Fruit fly (Drosophila melanogaster) ovary, adult (tissue): ENCODE measurements around the gene pon.

Experiments
- CG17801 ChIP-seq: fragments of 200-800 bp; optimal IDR thresholded peaks from 2 replicates; lab custom pipeline; 2019; ENCODE audit warnings: missing biosample characterization, mild to moderate bottlenecking, missing genetic modification characterization, moderate library complexity; ENCODE audit not compliant: partially characterized antibody

The pon gene

DNA sequence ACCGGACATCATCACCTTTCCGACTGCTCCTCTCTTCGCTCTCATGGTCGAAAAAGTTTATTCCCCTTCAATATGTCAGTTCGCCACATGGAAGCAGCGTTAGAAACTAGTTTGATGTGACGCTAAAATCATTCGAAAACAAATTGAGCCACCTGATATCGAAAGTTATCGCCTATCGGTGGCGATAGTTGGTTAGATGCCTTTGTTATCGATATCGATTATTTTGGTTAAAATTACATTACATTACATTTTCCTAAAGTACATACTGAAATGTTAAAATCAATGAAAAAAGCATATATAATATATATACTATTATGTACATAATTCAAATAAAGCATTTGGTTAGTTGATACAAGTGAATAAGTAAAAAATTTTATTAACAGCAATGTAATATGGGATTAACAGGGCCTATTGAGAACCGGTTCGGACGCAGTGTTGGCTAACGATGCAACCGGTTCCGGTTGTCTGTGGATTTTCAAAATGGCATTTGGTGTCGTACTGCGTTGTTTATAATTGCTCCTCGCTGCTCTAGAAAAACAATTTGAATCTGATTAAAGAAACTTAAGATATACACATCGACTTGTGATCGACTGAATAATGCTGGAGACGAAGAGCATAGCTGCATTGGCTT, at the start of gene pon, which contains the start of gene Alms1a:
TSS of gene pon (plus strand) at position 463 of the 631 bp plus-strand sequence.
TSS of gene Alms1a (minus strand) at position 149 of the 631 bp plus-strand sequence.
- TF ChIP-seq CG17801 (GFP tag; lab: Kevin White, UChicago) = no peak

DNA sequence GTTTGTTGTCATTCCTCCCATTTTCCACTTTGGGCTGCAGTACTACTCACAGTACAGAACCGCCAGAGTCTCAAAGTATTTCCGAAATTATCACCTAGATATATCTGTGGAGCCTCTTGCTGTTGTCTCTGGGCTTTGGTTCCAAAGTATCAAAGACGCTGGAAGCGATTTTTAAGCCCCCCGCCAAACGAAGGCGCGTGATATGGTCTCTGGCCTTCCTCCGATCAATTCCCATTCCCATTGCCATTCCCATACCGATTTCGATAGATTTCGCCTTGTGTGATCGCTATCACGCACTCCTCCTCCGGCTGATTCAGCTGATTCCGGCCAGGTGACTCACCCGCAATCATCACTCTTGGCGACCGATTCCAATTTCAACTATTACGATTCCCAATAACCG, 48.5 kb upstream of the pon start:
- TF ChIP-seq CG17801 (GFP tag; lab: Kevin White, UChicago) = no peak

DNA sequence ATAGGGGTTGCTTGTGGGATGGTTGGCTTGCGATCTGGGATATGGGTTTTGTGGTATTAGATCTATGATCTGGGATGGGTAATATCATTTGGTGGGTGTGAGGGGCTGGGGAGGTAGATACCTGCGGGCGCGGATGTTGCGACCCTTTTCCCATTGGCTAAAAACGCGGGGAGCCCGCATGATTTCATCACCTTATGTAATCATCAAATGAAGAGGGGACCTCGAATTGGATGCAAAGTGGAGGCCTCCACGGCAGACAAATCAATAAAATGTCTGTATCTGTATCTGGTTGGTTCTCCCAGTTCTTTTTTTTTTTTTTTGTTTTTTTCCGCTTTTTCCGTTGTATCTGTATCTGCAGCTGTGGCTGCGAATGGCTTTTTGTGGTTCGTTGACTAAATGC, 47.1 kb upstream of the pon start:
- no peak for TF ChIP-seq CG17801 (GFP tag; lab: Kevin White, UChicago)

DNA sequence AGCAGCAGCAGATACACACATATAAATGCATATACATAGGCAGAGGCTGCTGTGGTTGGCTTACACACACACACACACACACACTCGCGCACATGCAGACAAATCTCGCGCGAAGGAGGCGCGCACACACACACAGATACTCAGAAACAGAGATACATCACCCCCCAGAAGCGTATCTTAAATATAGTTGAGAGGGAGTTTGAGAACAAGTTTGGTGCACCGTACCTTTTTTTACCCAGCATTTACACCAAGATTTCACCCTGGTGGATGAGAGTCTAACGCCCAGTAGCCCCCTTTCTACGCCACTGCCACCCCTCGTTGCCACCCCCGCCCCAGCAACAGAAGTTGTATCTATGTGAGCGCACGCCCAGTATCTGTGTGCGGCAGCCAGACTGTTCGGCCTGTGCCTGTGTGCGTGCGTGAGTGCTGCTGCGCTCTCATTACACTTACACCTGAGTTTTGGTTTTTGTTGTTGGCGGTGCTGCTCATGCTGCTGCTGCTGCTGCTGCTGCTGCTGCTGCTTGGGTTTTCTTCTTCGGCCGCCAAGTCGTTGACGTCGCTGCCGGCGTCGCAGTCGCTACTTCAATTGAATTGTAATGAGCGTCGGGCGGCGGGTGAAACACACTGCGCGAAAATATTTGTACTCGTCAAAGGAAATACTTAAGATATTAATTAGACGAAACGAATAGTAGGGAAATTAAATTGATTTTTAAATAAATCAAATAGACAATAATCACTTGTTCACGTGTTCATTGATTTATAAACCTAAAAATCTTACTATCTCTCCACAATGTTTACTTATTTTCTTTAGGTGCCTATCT, 46.0 kb upstream of the pon start:
- TF ChIP-seq CG17801 (GFP tag; lab: Kevin White, UChicago) = peak; percentile 77

DNA sequence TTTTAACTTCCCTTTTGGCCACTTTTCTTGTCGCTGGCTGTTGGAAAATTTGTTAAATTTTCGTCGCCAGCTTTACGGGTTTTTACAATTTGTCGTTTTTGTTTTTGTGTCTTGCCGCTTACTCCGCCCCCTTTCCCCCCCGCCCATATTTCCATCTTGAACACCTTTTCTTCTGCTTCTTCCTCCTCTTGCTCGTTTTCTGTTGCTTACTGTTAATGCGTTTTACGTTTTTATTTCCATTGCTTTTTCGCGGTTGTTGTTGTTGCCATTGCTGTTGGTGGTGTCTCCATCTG, 45.4 kb upstream of the pon start:
- peak; percentile 45 for TF ChIP-seq CG17801 (GFP tag; lab: Kevin White, UChicago)

DNA sequence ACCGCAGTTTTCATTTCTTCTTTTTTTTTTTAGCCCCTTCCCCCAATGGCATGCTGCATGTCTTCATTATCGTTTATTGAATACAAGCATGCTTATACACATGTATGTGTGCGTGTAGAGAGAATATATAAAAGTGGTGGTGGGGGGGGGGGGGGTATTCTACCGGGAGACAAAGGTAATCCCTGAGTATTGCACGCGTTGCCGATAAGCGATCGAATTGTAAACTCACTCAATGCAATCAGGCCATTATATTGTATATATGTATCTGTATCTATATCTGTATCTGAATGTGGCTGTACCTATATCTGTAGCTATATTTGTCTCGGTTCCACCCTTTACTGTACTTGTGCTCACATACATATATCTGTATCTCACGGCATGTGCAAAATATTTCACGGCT, 43.9 kb upstream of the pon start:
- no peak for TF ChIP-seq CG17801 (GFP tag; lab: Kevin White, UChicago)

DNA sequence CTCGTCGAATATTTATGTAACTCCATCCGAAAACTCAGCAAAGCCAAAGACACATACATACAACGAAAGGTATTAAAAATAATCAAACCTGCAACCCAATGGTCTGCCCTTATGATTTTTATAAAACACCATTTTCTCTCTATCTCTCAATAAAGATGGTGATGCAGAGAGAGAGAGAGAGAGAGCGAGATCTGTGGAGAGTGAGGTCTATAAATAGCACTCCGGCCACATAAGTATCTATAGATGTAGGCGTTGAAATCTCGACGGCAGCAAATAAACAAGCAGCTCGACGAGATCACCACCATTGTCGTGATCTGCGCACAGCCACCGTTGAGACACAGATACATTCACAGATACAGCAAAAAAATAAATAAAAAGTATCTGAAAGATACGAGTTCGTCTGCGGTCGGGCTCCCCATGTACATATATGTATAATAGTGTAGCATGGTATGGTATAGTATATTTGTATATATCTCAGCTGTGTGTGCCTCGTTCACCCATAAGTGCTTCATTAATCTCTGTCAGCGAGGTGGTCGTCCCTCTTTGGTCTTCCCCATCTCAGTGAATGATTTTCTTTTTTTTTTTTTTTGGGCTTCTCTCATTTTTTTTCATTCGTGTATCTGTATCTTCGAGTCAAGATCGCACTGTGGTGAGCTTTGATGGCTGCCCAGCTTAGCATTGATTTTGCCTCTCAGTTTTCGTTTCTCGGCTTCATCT, 39.5 kb upstream of the pon start:
- no peak for TF ChIP-seq CG17801 (GFP tag; lab: Kevin White, UChicago)

DNA sequence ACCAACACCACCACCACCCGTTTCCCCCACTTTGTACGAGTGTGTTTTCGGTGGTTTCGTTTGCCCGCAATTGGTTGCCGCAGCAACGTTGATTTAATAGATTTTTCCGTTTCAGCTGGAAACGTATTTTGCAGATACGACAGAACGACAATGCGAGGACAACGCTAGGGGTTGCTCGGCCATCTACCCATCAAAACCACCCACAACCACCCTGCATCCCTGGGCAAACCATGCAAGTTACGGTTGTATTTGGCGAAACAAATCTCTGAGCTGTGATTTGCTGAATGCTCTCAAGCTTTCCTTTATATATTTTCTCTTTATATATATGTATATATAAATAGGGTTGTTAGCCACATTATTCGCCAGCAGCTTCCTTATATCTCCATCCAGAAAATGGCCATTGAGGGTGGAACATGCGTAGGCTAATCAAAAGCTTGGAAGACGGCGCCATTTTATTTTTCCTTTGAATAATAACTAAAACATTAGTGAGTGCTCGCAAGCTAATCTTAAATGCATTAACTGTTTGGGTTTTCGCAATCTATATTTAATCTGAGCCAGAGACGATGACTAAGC, 36.1 kb upstream of the pon start:
- TF ChIP-seq CG17801 (GFP tag; lab: Kevin White, UChicago) = no peak

DNA sequence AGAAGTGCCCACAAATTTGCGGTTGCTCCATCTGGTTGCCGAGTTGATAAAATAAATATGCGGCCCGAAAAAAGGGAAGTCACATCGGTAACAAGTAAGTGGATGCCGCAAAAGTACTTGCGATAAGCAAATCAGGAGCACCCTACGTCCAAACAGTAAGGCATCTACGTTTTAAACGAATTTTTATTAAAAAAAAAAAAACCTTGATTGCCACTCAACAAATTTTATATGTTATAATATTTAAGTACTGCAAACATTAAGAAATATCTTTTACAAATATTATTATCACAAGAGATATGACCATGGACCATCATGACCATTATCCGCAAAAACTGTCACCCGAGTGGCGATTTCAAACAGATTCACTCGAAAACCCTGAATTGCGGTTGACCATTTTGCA, 32.0 kb upstream of the pon start:
- TF ChIP-seq CG17801 (GFP tag; lab: Kevin White, UChicago) = no peak

DNA sequence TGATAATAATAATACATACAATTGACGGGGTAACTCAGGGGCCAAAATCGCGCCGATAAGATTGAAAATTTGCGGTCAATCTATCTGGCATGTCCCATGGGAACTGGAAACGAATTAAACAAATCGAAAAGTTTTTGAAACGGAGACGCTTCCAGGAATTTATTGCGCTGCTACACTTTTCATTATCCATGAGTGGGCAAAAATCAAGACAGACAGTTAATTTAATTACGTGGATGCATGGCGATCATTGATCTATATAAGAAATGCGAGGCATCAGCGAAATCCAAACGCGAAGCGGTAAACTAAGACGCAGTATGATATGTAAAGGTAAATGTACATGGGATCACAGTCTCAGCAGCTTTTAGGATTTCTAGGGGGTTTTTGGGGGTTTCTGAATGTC, 31.6 kb upstream of the pon start:
- no peak for TF ChIP-seq CG17801 (GFP tag; lab: Kevin White, UChicago)

DNA sequence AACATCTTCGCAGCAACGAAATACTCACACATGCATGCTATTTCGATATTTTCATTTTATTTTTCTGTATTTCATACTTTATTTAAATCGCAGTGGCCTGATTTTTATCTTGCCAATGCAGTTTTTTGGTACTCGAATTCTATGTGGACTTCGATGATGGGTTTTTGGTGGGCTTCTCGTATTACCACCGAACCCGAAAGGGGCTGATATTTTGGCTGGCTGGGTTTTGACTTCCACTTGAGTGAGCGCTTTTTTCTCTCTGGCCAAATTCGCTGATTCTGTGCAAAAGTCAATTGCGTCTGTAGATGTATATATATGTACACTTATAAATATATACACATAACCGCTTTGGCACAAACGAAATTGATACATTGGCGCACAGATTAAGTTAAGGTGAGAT, 30.8 kb upstream of the pon start:
- peak; percentile 24 for TF ChIP-seq CG17801 (GFP tag; lab: Kevin White, UChicago)

DNA sequence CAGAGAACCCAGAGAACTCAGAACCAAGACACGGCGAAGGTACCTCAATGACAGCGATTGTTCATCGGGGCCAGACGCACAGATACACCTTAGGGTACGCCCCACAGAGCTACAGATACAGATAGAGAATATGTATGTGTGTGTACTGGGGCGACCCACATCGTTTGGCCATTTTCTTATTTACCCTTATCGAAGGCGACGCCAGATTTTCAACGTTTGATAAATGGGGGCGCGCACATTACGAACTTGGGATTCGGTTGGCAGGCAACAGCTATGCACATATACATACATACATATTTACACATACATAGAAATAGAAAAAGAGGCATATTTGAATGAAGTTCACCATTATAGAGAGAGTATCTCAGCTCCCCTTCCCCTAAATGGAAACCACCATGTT, 29.7 kb upstream of the pon start:
- TF ChIP-seq CG17801 (GFP tag; lab: Kevin White, UChicago) = no peak

DNA sequence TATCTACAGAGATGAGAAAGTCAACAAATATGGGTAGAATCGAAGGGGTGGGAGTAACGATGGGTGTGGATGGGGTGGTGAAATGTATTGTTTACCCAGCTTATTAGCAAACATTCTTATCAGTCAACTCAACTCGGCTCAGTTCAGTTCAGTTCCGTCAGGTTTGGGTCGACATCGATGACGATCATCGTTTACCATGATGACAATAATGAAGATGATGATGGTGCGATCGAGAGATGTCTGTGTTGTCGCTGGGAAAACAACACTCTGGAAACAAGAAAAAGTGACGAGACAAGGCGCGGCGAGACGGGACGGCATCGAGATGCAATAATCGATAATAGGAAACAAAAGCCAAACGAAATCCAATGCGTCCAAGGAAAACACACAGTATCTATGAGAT, 26.4 kb upstream of the pon start:
- TF ChIP-seq CG17801 (GFP tag; lab: Kevin White, UChicago) = no peak

DNA sequence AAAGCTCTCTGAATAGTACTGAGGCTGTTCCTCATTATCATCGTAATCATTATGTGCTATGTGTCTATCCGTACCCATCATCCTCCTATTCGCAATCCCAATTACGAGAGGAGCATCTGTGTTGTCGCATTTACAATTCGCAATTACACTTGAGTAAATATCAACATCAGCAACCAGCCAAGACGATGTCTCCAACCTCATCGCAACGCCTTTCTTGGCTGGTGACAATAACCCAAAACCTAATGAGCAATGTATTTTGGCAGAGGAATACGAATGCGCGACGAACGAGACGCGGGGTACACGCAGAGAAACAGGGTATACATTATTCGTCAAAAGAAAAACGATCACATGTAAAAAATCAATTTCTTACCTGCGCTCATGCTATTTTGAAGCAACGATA, 25.6 kb upstream of the pon start:
- TF ChIP-seq CG17801 (GFP tag; lab: Kevin White, UChicago) = no peak

DNA sequence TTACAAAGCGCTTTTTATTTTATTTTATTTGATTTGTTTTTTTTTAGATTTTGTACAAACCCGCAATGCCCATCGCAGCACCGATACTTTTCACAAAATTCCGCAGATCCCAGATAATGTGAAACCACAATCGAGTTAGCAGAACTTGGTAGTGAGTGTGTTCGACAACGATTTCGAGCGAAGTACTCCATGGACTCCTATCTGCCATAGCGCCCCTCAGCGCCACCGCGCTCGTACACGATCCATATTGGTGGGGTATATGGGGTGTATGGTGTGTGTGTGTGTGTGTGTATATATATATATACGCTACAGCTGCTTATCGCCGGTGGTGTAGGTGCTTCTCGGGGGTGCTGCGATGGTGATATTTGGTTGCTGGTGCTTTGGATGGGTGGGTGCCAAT, 23.7 kb upstream of the pon start:
- TF ChIP-seq CG17801 (GFP tag; lab: Kevin White, UChicago) = no peak
